Worm (Caenorhabditis elegans) whole organism, L1 larva: ENCODE measurements around the gene ocr-1.
A peak's percentile ranks its signal among the peaks of the same experiment; 100 is the strongest.

Experiments used
- C04F5.9 ChIP-seq: sonication (generic microtip); optimal IDR thresholded peaks from 2 replicates; lab custom pipeline; 2016; ENCODE audit warnings: missing genetic modification characterization, missing compliant biosample characterization
- C34B4.2 ChIP-seq: sonication (generic microtip); optimal IDR thresholded peaks from 2 replicates; lab custom pipeline; 2017; ENCODE audit warnings: mild to moderate bottlenecking, missing genetic modification characterization, missing compliant biosample characterization
- aha-1 ChIP-seq: fragments of 150-350 bp; optimal IDR thresholded peaks from 2 replicates; lab custom pipeline; 2014; ENCODE audit warnings: missing biosample characterization, missing genetic modification characterization
- ama-1 ChIP-seq: fragments of 150-350 bp; optimal IDR thresholded peaks from 2 replicates; lab custom pipeline; 2014
- blmp-1 ChIP-seq: fragments of 150-350 bp; optimal IDR thresholded peaks from 2 replicates; lab custom pipeline; 2014; ENCODE audit warnings: missing biosample characterization, missing genetic modification characterization
- ceh-63 ChIP-seq: fragments of 200-800 bp; sonication (Bioruptor generic); optimal IDR thresholded peaks from 2 replicates; lab custom pipeline; 2018; ENCODE audit warnings: mild to moderate bottlenecking, missing genetic modification characterization, missing compliant biosample characterization
- ceh-82 ChIP-seq, 3 experiments: fragments of 150-350 bp in 1 of 3; sonication (generic microtip) in 2 of 3; optimal IDR thresholded peaks; 2 replicates each; lab custom pipeline; 2014 to 2017; ENCODE audit warnings: missing biosample characterization in 3 of 3, missing genetic modification characterization in 3 of 3
- ceh-90 ChIP-seq: sonication (generic microtip); optimal IDR thresholded peaks from 2 replicates; lab custom pipeline; 2016; ENCODE audit warnings: missing genetic modification characterization, missing compliant biosample characterization
- dpl-1 ChIP-seq, 3 experiments: fragments of 150-350 bp in 2 of 3; sonication (generic microtip) in 1 of 3; optimal IDR thresholded peaks; 2 replicates each; lab custom pipeline; 2014 to 2017; ENCODE audit warnings: missing biosample characterization in 3 of 3, missing genetic modification characterization in 3 of 3, missing genetic modification reagents in 3 of 3
- efl-1 ChIP-seq, 4 experiments: fragments of 150-350 bp; optimal IDR thresholded peaks in 3 of 4; peaks in 1 of 4; 1 replicate in 1 of 4; 2 replicates in 3 of 4; lab custom pipeline; 2014; ENCODE audit warnings: missing biosample characterization in 2 of 4, missing genetic modification characterization in 2 of 4, missing genetic modification reagents in 2 of 4
- egl-27 ChIP-seq, 2 experiments: fragments of 150-350 bp in 1 of 2; sonication (generic microtip); optimal IDR thresholded peaks; 3 replicates each; lab custom pipeline; 2017 to 2018; ENCODE audit warnings: missing biosample characterization in 2 of 2, missing genetic modification characterization in 2 of 2, missing genetic modification reagents in 2 of 2
- elt-2 ChIP-seq: sonication (generic microtip); optimal IDR thresholded peaks from 2 replicates; lab custom pipeline; 2016; ENCODE audit warnings: missing genetic modification characterization, mild to moderate bottlenecking, inconsistent platforms, missing compliant biosample characterization, missing genetic modification reagents
- fkh-10 ChIP-seq: sonication (generic microtip); optimal IDR thresholded peaks from 2 replicates; lab custom pipeline; 2017; ENCODE audit warnings: missing biosample characterization, missing genetic modification reagents, missing genetic modification characterization
- fkh-8 ChIP-seq: sonication (generic microtip); optimal IDR thresholded peaks from 2 replicates; lab custom pipeline; 2016; ENCODE audit warnings: mild to moderate bottlenecking, missing genetic modification characterization, missing compliant biosample characterization
- hlh-4 ChIP-seq: sonication (generic microtip); optimal IDR thresholded peaks from 2 replicates; lab custom pipeline; 2016; ENCODE audit warnings: mild to moderate bottlenecking, missing genetic modification characterization, missing compliant biosample characterization
- lin-13 ChIP-seq: fragments of 150-350 bp; optimal IDR thresholded peaks from 2 replicates; lab custom pipeline; 2014; ENCODE audit warnings: missing biosample characterization, missing genetic modification reagents, missing genetic modification characterization
- lin-14 ChIP-seq: fragments of 200-800 bp; sonication (Bioruptor generic); optimal IDR thresholded peaks from 2 replicates; lab custom pipeline; 2018; ENCODE audit warnings: mild to moderate bottlenecking, missing genetic modification characterization, moderate library complexity, missing compliant biosample characterization
- lin-35 ChIP-seq, 2 experiments: fragments of 150-350 bp; optimal IDR thresholded peaks; 2 replicates each; lab custom pipeline; 2014; ENCODE audit warnings: missing biosample characterization in 2 of 2, missing genetic modification characterization in 2 of 2, missing genetic modification reagents in 2 of 2
- lin-39 ChIP-seq: fragments of 150-350 bp; optimal IDR thresholded peaks from 2 replicates; lab custom pipeline; 2014; ENCODE audit warnings: missing biosample characterization, missing genetic modification reagents, missing genetic modification characterization
- lir-3 ChIP-seq: sonication (generic microtip); optimal IDR thresholded peaks from 2 replicates; lab custom pipeline; 2016; ENCODE audit warnings: mild to moderate bottlenecking, missing genetic modification characterization, moderate library complexity, missing compliant biosample characterization; ENCODE audit not compliant: poor library complexity
- lsy-2 ChIP-seq, 2 experiments: fragments of 150-350 bp; optimal IDR thresholded peaks; 2 replicates each; lab custom pipeline; 2014; ENCODE audit warnings: missing biosample characterization in 2 of 2, missing genetic modification characterization in 2 of 2
- mdl-1 ChIP-seq, 2 experiments: fragments of 150-350 bp; optimal IDR thresholded peaks; 2 replicates each; lab custom pipeline; 2014 to 2017; ENCODE audit warnings: missing biosample characterization in 2 of 2, missing genetic modification characterization in 2 of 2, inconsistent platforms in 1 of 2
- mep-1 ChIP-seq: fragments of 150-350 bp; optimal IDR thresholded peaks from 2 replicates; lab custom pipeline; 2014; ENCODE audit warnings: missing biosample characterization, missing genetic modification characterization
- nhr-12 ChIP-seq: sonication (generic microtip); optimal IDR thresholded peaks from 2 replicates; lab custom pipeline; 2017; ENCODE audit warnings: missing biosample characterization, missing genetic modification characterization
- nhr-237 ChIP-seq: fragments of 150-350 bp; optimal IDR thresholded peaks from 2 replicates; lab custom pipeline; 2014; ENCODE audit warnings: missing biosample characterization, missing genetic modification characterization
- nhr-28 ChIP-seq: fragments of 150-350 bp; optimal IDR thresholded peaks from 2 replicates; lab custom pipeline; 2014; ENCODE audit warnings: missing biosample characterization, missing genetic modification characterization
- nhr-47 ChIP-seq: sonication (generic microtip); optimal IDR thresholded peaks from 2 replicates; lab custom pipeline; 2016; ENCODE audit warnings: mild to moderate bottlenecking, missing genetic modification characterization, moderate library complexity, missing compliant biosample characterization
- nhr-71 ChIP-seq: sonication (generic microtip); optimal IDR thresholded peaks from 2 replicates; lab custom pipeline; 2016; ENCODE audit warnings: mild to moderate bottlenecking, missing genetic modification characterization, moderate library complexity, missing compliant biosample characterization
- nhr-76 ChIP-seq: sonication (generic microtip); optimal IDR thresholded peaks from 2 replicates; lab custom pipeline; 2017; ENCODE audit warnings: missing biosample characterization, missing genetic modification characterization
- nhr-85 ChIP-seq: sonication (generic microtip); peaks from one replicate; lab custom pipeline; 2016; ENCODE audit warnings: missing genetic modification characterization, inconsistent platforms, missing compliant biosample characterization
- pax-3 ChIP-seq: fragments of 200-800 bp; sonication (Bioruptor generic); optimal IDR thresholded peaks from 2 replicates; lab custom pipeline; 2018; ENCODE audit warnings: mild to moderate bottlenecking, missing genetic modification characterization, moderate library complexity, missing compliant biosample characterization
- pqm-1 ChIP-seq: sonication (generic microtip); optimal IDR thresholded peaks from 3 replicates; lab custom pipeline; 2017; ENCODE audit warnings: missing biosample characterization, missing genetic modification characterization
- skn-1 ChIP-seq: fragments of 150-350 bp; optimal IDR thresholded peaks from 2 replicates; lab custom pipeline; 2014; ENCODE audit warnings: missing biosample characterization, missing genetic modification characterization
- snpc-4 ChIP-seq: fragments of 150-350 bp; optimal IDR thresholded peaks from 2 replicates; lab custom pipeline; 2014; ENCODE audit warnings: missing biosample characterization, missing genetic modification characterization
- snu-23 ChIP-seq: sonication (generic microtip); optimal IDR thresholded peaks from 2 replicates; lab custom pipeline; 2016; ENCODE audit warnings: missing genetic modification characterization, missing compliant biosample characterization
- sptf-1 ChIP-seq: fragments of 150-350 bp; optimal IDR thresholded peaks from 2 replicates; lab custom pipeline; 2014; ENCODE audit warnings: missing biosample characterization, missing genetic modification characterization
- swsn-7 ChIP-seq: sonication (generic microtip); optimal IDR thresholded peaks from 2 replicates; lab custom pipeline; 2016; ENCODE audit warnings: missing genetic modification characterization, missing compliant biosample characterization
- tbx-2 ChIP-seq: sonication (generic microtip); optimal IDR thresholded peaks from 2 replicates; lab custom pipeline; 2016; ENCODE audit warnings: missing genetic modification characterization, missing compliant biosample characterization
- unc-130 ChIP-seq: fragments of 150-350 bp; optimal IDR thresholded peaks from 2 replicates; lab custom pipeline; 2017; ENCODE audit warnings: missing biosample characterization, missing genetic modification characterization, inconsistent platforms
- unc-30 ChIP-seq: sonication (generic microtip); optimal IDR thresholded peaks from 2 replicates; lab custom pipeline; 2017; ENCODE audit warnings: missing biosample characterization, missing genetic modification characterization
- unc-86 ChIP-seq: sonication (generic microtip); optimal IDR thresholded peaks from 2 replicates; lab custom pipeline; 2016; ENCODE audit warnings: missing genetic modification characterization, missing compliant biosample characterization
- zag-1 ChIP-seq: fragments of 150-350 bp; optimal IDR thresholded peaks from 2 replicates; lab custom pipeline; 2014; ENCODE audit warnings: missing biosample characterization, missing genetic modification characterization
- zip-4 ChIP-seq: fragments of 200-800 bp; sonication (Bioruptor generic); optimal IDR thresholded peaks from 2 replicates; lab custom pipeline; 2018; ENCODE audit warnings: mild to moderate bottlenecking, missing genetic modification characterization, moderate library complexity, missing compliant biosample characterization

The ocr-1 gene

ce11 chrV:10760839-10761238, 3.3 kb upstream of the ocr-1 start:
- no peak for TF ChIP-seq nhr-12 (tag; lab: Kevin White, UChicago)

- TF ChIP-seq lir-3 (tag; lab: Kevin White, UChicago) (no peak), elt-2 (tag; lab: Kevin White, UChicago) (peak; percentile 26), nhr-85 (tag; lab: Kevin White, UChicago) (no peak), efl-1 (optimal IDR thresholded peaks at IDR 0.05; lab: Kevin White, UChicago) (no peak), efl-1 (GFP tag; optimal IDR thresholded peaks at IDR 0.05 in 1 of 2; lab: Kevin White, UChicago) (peak in 1 of 2 experiments; percentile 8)
These were observed 1.5 kb upstream of the ocr-1 start, which contains the start of gene sre-6 for ce11 chrV:10762695-10763094. Gene sre-6 (minus strand): TSS chrV:10762795.

ce11 chrV:10768892-10769291, 4.7 kb downstream of the ocr-1 start:
- TF ChIP-seq pqm-1 (no peak), ama-1 (lab: Kevin White, UChicago) (no peak), snu-23 (GFP tag; lab: Kevin White, UChicago) (no peak), nhr-47 (no peak), ceh-90 (tag; lab: Kevin White, UChicago) (no peak), unc-30 (no peak), egl-27 (tag; optimal IDR thresholded peaks at IDR 0.05; lab: Kevin White, UChicago) (no peak), nhr-237 (tag; lab: Kevin White, UChicago) (no peak), unc-130 (tag; lab: Kevin White, UChicago) (no peak), swsn-7 (tag; lab: Kevin White, UChicago) (no peak), nhr-85 (tag; lab: Kevin White, UChicago) (no peak), zag-1 (tag; lab: Kevin White, UChicago) (no peak), nhr-28 (tag; lab: Kevin White, UChicago) (no peak)

ce11 chrV:10770026-10770425, 5.9 kb downstream of the ocr-1 start, which contains the start of the genes D1054.1 and pas-2:
Gene D1054.1 (minus strand): TSS chrV:10770217.
Gene pas-2 (plus strand): TSS chrV:10770368.
- TF ChIP-seq nhr-28 (tag; lab: Kevin White, UChicago) (no peak), ceh-63 (GFP tag; lab: Kevin White, UChicago) (no peak), efl-1 (optimal IDR thresholded peaks at IDR 0.05; lab: Kevin White, UChicago) (peak in 1 of 2 experiments; percentile 24), efl-1 (GFP tag; optimal IDR thresholded peaks at IDR 0.05 in 1 of 2; lab: Kevin White, UChicago) (peak in 1 of 2 experiments; percentile 3), tbx-2 (tag; lab: Kevin White, UChicago) (no peak), blmp-1 (tag; lab: Kevin White, UChicago) (peak; percentile 45), nhr-76 (tag; lab: Kevin White, UChicago) (no peak), skn-1 (tag; lab: Kevin White, UChicago) (peak; percentile 92), fkh-8 (tag; lab: Kevin White, UChicago) (no peak), ceh-82 (tag; optimal IDR thresholded peaks at IDR 0.05; lab: Kevin White, UChicago) (no peak), snpc-4 (peak; percentile 19), lin-13 (GFP tag; lab: Kevin White, UChicago) (no peak), lin-35 (GFP tag; optimal IDR thresholded peaks at IDR 0.05; lab: Kevin White, UChicago) (peak; percentile 22 to 34), dpl-1 (GFP tag; optimal IDR thresholded peaks at IDR 0.05; lab: Kevin White, UChicago) (peak in 2 of 3 experiments; percentile 1 to 37), zip-4 (GFP tag; lab: Kevin White, UChicago) (no peak), lin-14 (GFP tag; lab: Kevin White, UChicago) (peak; percentile 54), mep-1 (peak; percentile 45), pax-3 (tag; lab: Kevin White, UChicago) (no peak), lsy-2 (tag; optimal IDR thresholded peaks at IDR 0.05; lab: Kevin White, UChicago) (peak in 1 of 2 experiments; percentile 41)

- TF ChIP-seq fkh-10 (no peak), nhr-47 (no peak), C34B4.2 (tag; lab: Kevin White, UChicago) (no peak), lsy-2 (tag; optimal IDR thresholded peaks at IDR 0.05; lab: Kevin White, UChicago) (no peak), efl-1 (optimal IDR thresholded peaks at IDR 0.05; lab: Kevin White, UChicago) (no peak), efl-1 (GFP tag; optimal IDR thresholded peaks at IDR 0.05 in 1 of 2; lab: Kevin White, UChicago) (no peak), unc-86 (tag; lab: Kevin White, UChicago) (no peak), C04F5.9 (no peak), aha-1 (no peak), lin-39 (tag; lab: Kevin White, UChicago) (no peak), unc-130 (tag; lab: Kevin White, UChicago) (no peak), sptf-1 (tag; lab: Kevin White, UChicago) (no peak), egl-27 (tag; optimal IDR thresholded peaks at IDR 0.05; lab: Kevin White, UChicago) (no peak), dpl-1 (GFP tag; optimal IDR thresholded peaks at IDR 0.05; lab: Kevin White, UChicago) (no peak), hlh-4 (tag; lab: Kevin White, UChicago) (no peak), nhr-71 (tag; lab: Kevin White, UChicago) (no peak), mdl-1 (tag; optimal IDR thresholded peaks at IDR 0.05; lab: Kevin White, UChicago) (no peak), elt-2 (tag; lab: Kevin White, UChicago) (no peak), unc-30 (no peak), lin-14 (GFP tag; lab: Kevin White, UChicago) (no peak)
- TF ChIP-seq, all 84 proteins: peak for 0
These were observed 7.2 kb downstream of the ocr-1 start, which contains the start of gene D1054.3 for ce11 chrV:10771390-10771789. Gene D1054.3 (plus strand): TSS chrV:10771451.
